Fruit fly (Drosophila melanogaster) whole organism, wandering third instar larva: Measurements from ENCODE around the gene PsGEF.

ENCODE experiments used
- Abd-B ChIP-seq: fragments of >200 bp; optimal IDR thresholded peaks from 2 replicates; lab custom pipeline; 2017; ENCODE audit warnings: missing biosample characterization, missing genetic modification characterization
- CG32264 ChIP-seq: fragments of 200-800 bp; sonication (Bioruptor generic); optimal IDR thresholded peaks from 2 replicates; lab custom pipeline; 2016; ENCODE audit warnings: missing biosample characterization, missing genetic modification characterization
- CG9705 ChIP-seq: fragments of 200-800 bp; sonication (Bioruptor generic); optimal IDR thresholded peaks from 2 replicates; lab custom pipeline; 2018; ENCODE audit warnings: missing biosample characterization, mild to moderate bottlenecking, missing genetic modification characterization
- CrebA ChIP-seq: fragments of 200-800 bp; sonication (Bioruptor generic); optimal IDR thresholded peaks from 2 replicates; lab custom pipeline; 2016; ENCODE audit warnings: missing biosample characterization, mild to moderate bottlenecking, missing genetic modification characterization, borderline replicate concordance
- Dfd ChIP-seq: fragments of >200 bp; optimal IDR thresholded peaks from 2 replicates; lab custom pipeline; 2017; ENCODE audit warnings: missing biosample characterization, missing genetic modification characterization
- Dif ChIP-seq: fragments of 200-275, 200-300 bp; sonication (Bioruptor generic); optimal IDR thresholded peaks from 2 replicates; lab custom pipeline; 2018; ENCODE audit warnings: missing biosample characterization, missing genetic modification characterization; ENCODE audit not compliant: partially characterized antibody
- GATAd ChIP-seq: sonication (Bioruptor generic); optimal IDR thresholded peaks from 2 replicates; lab custom pipeline; 2016; ENCODE audit warnings: missing biosample characterization, missing genetic modification characterization
- HLH106 ChIP-seq: fragments of 200-800 bp; optimal IDR thresholded peaks from 3 replicates; lab custom pipeline; 2019; ENCODE audit warnings: missing biosample characterization, mild to moderate bottlenecking, missing genetic modification characterization, moderate library complexity
- Hnf4 ChIP-seq: fragments of 200-800 bp; sonication (Bioruptor generic); optimal IDR thresholded peaks from 2 replicates; lab custom pipeline; 2016; ENCODE audit warnings: missing biosample characterization, mild to moderate bottlenecking, missing genetic modification characterization
- Hr78 ChIP-seq: fragments of >200 bp; optimal IDR thresholded peaks from 2 replicates; lab custom pipeline; 2017; ENCODE audit warnings: missing biosample characterization, missing genetic modification characterization
- Hr83 ChIP-seq: fragments of 200-300 bp; sonication (Bioruptor generic); optimal IDR thresholded peaks from 2 replicates; lab custom pipeline; 2016; ENCODE audit warnings: missing biosample characterization, mild to moderate bottlenecking, missing genetic modification characterization, moderate library complexity; ENCODE audit not compliant: poor library complexity, severe bottlenecking
- Jra ChIP-seq: sonication (Bioruptor generic); optimal IDR thresholded peaks from 2 replicates; lab custom pipeline; 2016; ENCODE audit warnings: missing biosample characterization, missing genetic modification characterization
- Mio ChIP-seq: sonication (Bioruptor generic); optimal IDR thresholded peaks from 2 replicates; lab custom pipeline; 2016; ENCODE audit warnings: missing biosample characterization, missing genetic modification characterization
- Myc ChIP-seq: fragments of >200 bp; optimal IDR thresholded peaks from 2 replicates; lab custom pipeline; 2017
- N ChIP-seq: fragments of >200 bp; optimal IDR thresholded peaks from 2 replicates; lab custom pipeline; 2018; ENCODE audit warnings: missing biosample characterization, missing external identifiers, missing genetic modification characterization
- OdsH ChIP-seq: fragments of 200-800 bp; sonication (Bioruptor generic); optimal IDR thresholded peaks from 2 replicates; lab custom pipeline; 2016; ENCODE audit warnings: missing biosample characterization, mild to moderate bottlenecking, missing genetic modification characterization
- Rel ChIP-seq, 2 experiments: fragments of 200-800 bp; sonication (Bioruptor generic) in 1 of 2; optimal IDR thresholded peaks; 2 replicates in 1 of 2; 3 replicates in 1 of 2; lab custom pipeline; 2016 to 2019; ENCODE audit warnings: mild to moderate bottlenecking in 2 of 2, missing biosample characterization in 2 of 2, missing genetic modification characterization in 2 of 2, moderate library complexity in 1 of 2
- Sp1 ChIP-seq: fragments of 200-800 bp; sonication (Bioruptor generic); optimal IDR thresholded peaks from 3 replicates; lab custom pipeline; 2019; ENCODE audit warnings: missing biosample characterization, mild to moderate bottlenecking, missing genetic modification characterization, moderate library complexity
- Vsx2 ChIP-seq: fragments of 200-300, 225-300 bp; sonication (Bioruptor generic); optimal IDR thresholded peaks from 2 replicates; lab custom pipeline; 2018; ENCODE audit warnings: missing biosample characterization, missing genetic modification characterization; ENCODE audit not compliant: partially characterized antibody
- br ChIP-seq: fragments of 200-800 bp; sonication (Bioruptor generic); optimal IDR thresholded peaks from 2 replicates; lab custom pipeline; 2016; ENCODE audit warnings: missing biosample characterization, missing genetic modification characterization
- brk ChIP-seq: fragments of 200-800 bp; sonication (Bioruptor generic); optimal IDR thresholded peaks from 2 replicates; lab custom pipeline; 2016; ENCODE audit warnings: missing biosample characterization, mild to moderate bottlenecking, missing genetic modification characterization
- dl ChIP-seq, 2 experiments: fragments of 175-275, 200-275 bp in 1 of 2; fragments of 200-275 bp in 1 of 2; sonication (Bioruptor generic); optimal IDR thresholded peaks; lab custom pipeline; 2018; ENCODE audit warnings: mild to moderate bottlenecking in 2 of 2, missing biosample characterization in 2 of 2, missing genetic modification characterization in 2 of 2, moderate library complexity in 2 of 2; ENCODE audit not compliant: partially characterized antibody in 2 of 2, insufficient read depth in 1 of 2
- dmrt93B ChIP-seq: fragments of 200-800 bp; sonication (Bioruptor generic); optimal IDR thresholded peaks from 2 replicates; lab custom pipeline; 2018; ENCODE audit warnings: missing biosample characterization, mild to moderate bottlenecking, missing genetic modification characterization
- dsf ChIP-seq: sonication (Bioruptor generic); optimal IDR thresholded peaks from 2 replicates; lab custom pipeline; 2016; ENCODE audit warnings: missing biosample characterization, missing genetic modification characterization, borderline replicate concordance
- ey ChIP-seq: fragments of 200-800 bp; sonication (Bioruptor generic); optimal IDR thresholded peaks from 2 replicates; lab custom pipeline; 2016; ENCODE audit warnings: missing biosample characterization, missing genetic modification characterization
- foxo ChIP-seq, 2 experiments: fragments of 200-800 bp; sonication (Bioruptor generic); optimal IDR thresholded peaks; 2 replicates in 1 of 2; 3 replicates in 1 of 2; lab custom pipeline; 2016 to 2017; ENCODE audit warnings: missing biosample characterization in 2 of 2, missing genetic modification characterization in 2 of 2
- fru ChIP-seq: fragments of 200-800 bp; sonication (Bioruptor generic); optimal IDR thresholded peaks from 3 replicates; lab custom pipeline; 2016; ENCODE audit warnings: missing biosample characterization, mild to moderate bottlenecking, missing genetic modification characterization
- h ChIP-seq: fragments of 200-800 bp; sonication (Bioruptor generic); optimal IDR thresholded peaks from 3 replicates; lab custom pipeline; 2016; ENCODE audit warnings: missing biosample characterization, mild to moderate bottlenecking, missing genetic modification characterization
- jim ChIP-seq: fragments of 175-275, 200-325 bp; sonication (Bioruptor generic); optimal IDR thresholded peaks from 2 replicates; lab custom pipeline; 2016; ENCODE audit warnings: missing biosample characterization, mild to moderate bottlenecking, missing genetic modification characterization
- lola ChIP-seq: fragments of >200 bp; optimal IDR thresholded peaks from 2 replicates; lab custom pipeline; 2017; ENCODE audit warnings: missing biosample characterization, missing genetic modification characterization
- pan ChIP-seq: fragments of >200 bp; optimal IDR thresholded peaks from 2 replicates; lab custom pipeline; 2017
- psq ChIP-seq: fragments of 200-800 bp; sonication (Bioruptor generic); optimal IDR thresholded peaks from 3 replicates; lab custom pipeline; 2017; ENCODE audit warnings: missing biosample characterization, mild to moderate bottlenecking, missing genetic modification characterization, moderate library complexity
- rgr ChIP-seq: fragments of 200-800 bp; sonication (Bioruptor generic); optimal IDR thresholded peaks from 3 replicates; lab custom pipeline; 2016; ENCODE audit warnings: missing biosample characterization, mild to moderate bottlenecking, missing genetic modification characterization
- sage ChIP-seq: fragments of 200-800 bp; sonication (Bioruptor generic); optimal IDR thresholded peaks from 2 replicates; lab custom pipeline; 2016; ENCODE audit warnings: missing biosample characterization, mild to moderate bottlenecking, missing genetic modification characterization
- sv ChIP-seq: fragments of 200-800 bp; sonication (Bioruptor generic); optimal IDR thresholded peaks from 3 replicates; lab custom pipeline; 2016; ENCODE audit warnings: missing biosample characterization, missing genetic modification characterization
- tai ChIP-seq: sonication (Bioruptor generic); optimal IDR thresholded peaks from 2 replicates; lab custom pipeline; 2016; ENCODE audit warnings: missing biosample characterization, missing genetic modification characterization
- usp ChIP-seq: fragments of >200 bp; optimal IDR thresholded peaks from 2 replicates; lab custom pipeline; 2017; ENCODE audit warnings: missing biosample characterization, missing genetic modification characterization
- woc ChIP-seq: sonication (Bioruptor generic); optimal IDR thresholded peaks from 2 replicates; lab custom pipeline; 2016; ENCODE audit warnings: missing biosample characterization, mild to moderate bottlenecking, missing genetic modification characterization

The PsGEF gene

dm6 chrX:2365405-2365804, 22.1 kb downstream of the PsGEF start (continued):
- TF ChIP-seq HLH106 (tag; lab: Kevin White, UChicago) (no peak), br (GFP tag; lab: Kevin White, UChicago) (no peak), brk (GFP tag; lab: Kevin White, UChicago) (no peak), Hr83 (no peak)

dm6 chrX:2363733-2364132, 23.7 kb downstream of the PsGEF start:
- no peak for TF ChIP-seq Hr83
- peak; percentile 15 for TF ChIP-seq fru (GFP tag; lab: Kevin White, UChicago)
- no peak for TF ChIP-seq Vsx2
- TF ChIP-seq foxo (GFP tag; optimal IDR thresholded peaks at IDR 0.05; lab: Kevin White, UChicago): no peak

dm6 chrX:2362414-2362813, 25.1 kb downstream of the PsGEF start:
- TF ChIP-seq sage (no peak), ey (GFP tag; lab: Kevin White, UChicago) (no peak), HLH106 (tag; lab: Kevin White, UChicago) (no peak), sv (GFP tag; lab: Kevin White, UChicago) (no peak), Jra (GFP tag; lab: Kevin White, UChicago) (no peak), br (GFP tag; lab: Kevin White, UChicago) (no peak), CG9705 (no peak), Dfd (GFP tag; lab: Kevin White, UChicago) (no peak), psq (GFP tag; lab: Kevin White, UChicago) (no peak), Rel (GFP tag; optimal IDR thresholded peaks at IDR 0.05; lab: Kevin White, UChicago) (no peak), Rel (tag; optimal IDR thresholded peaks at IDR 0.05; lab: Kevin White, UChicago) (no peak), Sp1 (GFP tag; lab: Kevin White, UChicago) (no peak), dsf (GFP tag; lab: Kevin White, UChicago) (no peak), h (GFP tag; lab: Kevin White, UChicago) (no peak), Vsx2 (no peak), usp (GFP tag; lab: Kevin White, UChicago) (no peak), CrebA (no peak)

- TF ChIP-seq psq (GFP tag; lab: Kevin White, UChicago): peak; percentile 56
- TF ChIP-seq CrebA: no peak
Observed at dm6 chrX:2360992-2361391, 26.5 kb downstream of the PsGEF start.

dm6 chrX:2359845-2360244, 27.6 kb downstream of the PsGEF start:
- no peak for TF ChIP-seq Dfd (GFP tag; lab: Kevin White, UChicago)
- no peak for TF ChIP-seq Abd-B (GFP tag; lab: Kevin White, UChicago)
- peak; percentile 74 for TF ChIP-seq tai (GFP tag; lab: Kevin White, UChicago)
- peak; percentile 85 for TF ChIP-seq HLH106 (tag; lab: Kevin White, UChicago)
- TF ChIP-seq N (GFP tag; lab: Kevin White, UChicago): no peak
- peak; percentile 88 for TF ChIP-seq dmrt93B
- TF ChIP-seq Dif (GFP tag; lab: Kevin White, UChicago): no peak
- peak in 1 of 2 experiments; percentile 87 for TF ChIP-seq foxo (GFP tag; optimal IDR thresholded peaks at IDR 0.05; lab: Kevin White, UChicago)
- peak; percentile 64 for TF ChIP-seq woc (GFP tag; lab: Kevin White, UChicago)
- no peak for TF ChIP-seq sv (GFP tag; lab: Kevin White, UChicago)
- TF ChIP-seq CrebA: no peak
- TF ChIP-seq Jra (GFP tag; lab: Kevin White, UChicago): peak; percentile 58
- peak; percentile 78 for TF ChIP-seq ey (GFP tag; lab: Kevin White, UChicago)
- peak; percentile 73 for TF ChIP-seq Hnf4
- peak; percentile 72 for TF ChIP-seq sage
- no peak for TF ChIP-seq Mio (GFP tag; lab: Kevin White, UChicago)
- TF ChIP-seq GATAd: no peak
- TF ChIP-seq OdsH (GFP tag; lab: Kevin White, UChicago): peak; percentile 71
- TF ChIP-seq usp (GFP tag; lab: Kevin White, UChicago): no peak
- peak; percentile 68 for TF ChIP-seq psq (GFP tag; lab: Kevin White, UChicago)
- TF ChIP-seq jim (GFP tag; lab: Kevin White, UChicago): no peak
- peak; percentile 84 for TF ChIP-seq br (GFP tag; lab: Kevin White, UChicago)
- no peak for TF ChIP-seq lola (GFP tag; lab: Kevin White, UChicago)
- peak; percentile 34 for TF ChIP-seq dsf (GFP tag; lab: Kevin White, UChicago)
- no peak for TF ChIP-seq Vsx2
- TF ChIP-seq Rel (GFP tag; optimal IDR thresholded peaks at IDR 0.05; lab: Kevin White, UChicago): no peak
- peak; percentile 39 for TF ChIP-seq Rel (tag; optimal IDR thresholded peaks at IDR 0.05; lab: Kevin White, UChicago)
- peak; percentile 85 for TF ChIP-seq rgr (GFP tag; lab: Kevin White, UChicago)
- TF ChIP-seq Hr78: no peak
- TF ChIP-seq pan (lab: Kevin White, UChicago): no peak
- TF ChIP-seq CG32264 (GFP tag; lab: Kevin White, UChicago): peak; percentile 34
- TF ChIP-seq brk (GFP tag; lab: Kevin White, UChicago): peak; percentile 32
- no peak for TF ChIP-seq dl (GFP tag; optimal IDR thresholded peaks at IDR 0.05; lab: Kevin White, UChicago; ENCODE audit: insufficient read depth in 1 of 2, partially characterized antibody in 2 of 2)
- no peak for TF ChIP-seq Hr83
- TF ChIP-seq Sp1 (GFP tag; lab: Kevin White, UChicago): peak; percentile 81
- no peak for TF ChIP-seq Myc (lab: Kevin White, UChicago)
- TF ChIP-seq h (GFP tag; lab: Kevin White, UChicago): peak; percentile 87
- TF ChIP-seq fru (GFP tag; lab: Kevin White, UChicago): peak; percentile 89
- peak; percentile 90 for TF ChIP-seq CG9705
